Worm (Caenorhabditis elegans) whole organism, young adult: ENCODE data around the gene srbc-62.

Experiments
- F39B2.1 ChIP-seq: fragments of 200-800 bp; sonication (Bioruptor generic); IDR thresholded peaks from 2 replicates; pipeline ENCODE4 v1.3.6; 2022; ENCODE audit warnings: missing genetic modification reagents, missing genetic modification characterization, missing compliant biosample characterization
- F57A8.1 ChIP-seq: fragments of 200-800 bp; sonication (Bioruptor generic); optimal IDR thresholded peaks from 2 replicates; lab custom pipeline; 2018; ENCODE audit warnings: mild to moderate bottlenecking, missing genetic modification characterization, moderate library complexity, missing compliant biosample characterization
- Y53F4B.3 ChIP-seq: fragments of 200-800 bp; sonication (Bioruptor generic); IDR thresholded peaks from 2 replicates; pipeline ENCODE4 v1.3.6; 2022; ENCODE audit warnings: missing genetic modification reagents, missing genetic modification characterization, missing compliant biosample characterization
- ama-1 ChIP-seq, 3 experiments: fragments of 150-350 bp in 1 of 3; sonication (generic microtip) in 2 of 3; optimal IDR thresholded peaks; 2 replicates each; lab custom pipeline; 2014 to 2018; ENCODE audit warnings: missing biosample characterization in 2 of 3, missing genetic modification characterization in 2 of 3, missing genetic modification reagents in 2 of 3
- aptf-2 ChIP-seq: fragments of 200-800 bp; sonication (Bioruptor generic); conservative IDR thresholded peaks from 2 replicates; pipeline ENCODE4 v1.3.6; 2022; ENCODE audit warnings: missing genetic modification reagents, missing genetic modification characterization, missing compliant biosample characterization
- aptf-3 ChIP-seq: fragments of 200-800 bp; sonication (Bioruptor generic); IDR thresholded peaks from 2 replicates; pipeline ENCODE4 v1.3.6; 2022; ENCODE audit warnings: missing genetic modification characterization, missing compliant biosample characterization
- attf-5 ChIP-seq: fragments of 200-800 bp; sonication (Bioruptor generic); optimal IDR thresholded peaks from 2 replicates; lab custom pipeline; 2018; ENCODE audit warnings: mild to moderate bottlenecking, missing genetic modification characterization, missing compliant biosample characterization
- cebp-1 ChIP-seq, 2 experiments: fragments of 200-800 bp in 1 of 2; sonication (Bioruptor generic) in 1 of 2; sonication (generic microtip) in 1 of 2; IDR thresholded peaks in 1 of 2; optimal IDR thresholded peaks in 1 of 2; 2 replicates each; pipeline versions ENCODE4 v1.3.6 to Lab custom; 2017 to 2022; ENCODE audit warnings: missing compliant biosample characterization in 2 of 2, missing genetic modification characterization in 2 of 2, mild to moderate bottlenecking in 1 of 2, missing genetic modification reagents in 1 of 2, moderate library complexity in 1 of 2
- ceh-40 ChIP-seq: fragments of 200-800 bp; sonication (Bioruptor generic); IDR thresholded peaks from 2 replicates; pipeline ENCODE4 v1.3.6; 2022; ENCODE audit warnings: missing genetic modification characterization, missing compliant biosample characterization
- ceh-58 ChIP-seq: fragments of 200-800 bp; sonication (Bioruptor generic); IDR thresholded peaks from 2 replicates; pipeline ENCODE4 v1.3.6; 2022; ENCODE audit warnings: missing genetic modification characterization, missing compliant biosample characterization
- die-1 ChIP-seq: sonication (generic microtip); optimal IDR thresholded peaks from 2 replicates; lab custom pipeline; 2016; ENCODE audit warnings: missing genotype, mild to moderate bottlenecking, missing genetic modification characterization, missing compliant biosample characterization
- ets-4 ChIP-seq: fragments of 200-800 bp; sonication (Bioruptor generic); optimal IDR thresholded peaks from 2 replicates; lab custom pipeline; 2018; ENCODE audit warnings: mild to moderate bottlenecking, missing genetic modification characterization, missing compliant biosample characterization
- gei-17 ChIP-seq: fragments of 200-800 bp; sonication (Bioruptor generic); optimal IDR thresholded peaks from 2 replicates; lab custom pipeline; 2018; ENCODE audit warnings: mild to moderate bottlenecking, missing genetic modification characterization, missing compliant biosample characterization
- him-1 ChIP-seq: sonication (generic microtip); optimal IDR thresholded peaks from 2 replicates; lab custom pipeline; 2016; ENCODE audit warnings: missing genotype, missing genetic modification reagents, missing genetic modification characterization, missing compliant biosample characterization
- hrde-1 ChIP-seq: sonication (generic microtip); optimal IDR thresholded peaks from 2 replicates; lab custom pipeline; 2016; ENCODE audit warnings: missing genetic modification characterization, mild to moderate bottlenecking, missing compliant biosample characterization, moderate library complexity, missing genotype, missing genetic modification reagents, borderline replicate concordance
- hsf-1 ChIP-seq: fragments of 200-800 bp; sonication (Bioruptor generic); IDR thresholded peaks from 2 replicates; pipeline ENCODE4 v1.3.6; 2022; ENCODE audit warnings: missing genetic modification reagents, missing genetic modification characterization, missing compliant biosample characterization
- lsl-1 ChIP-seq: fragments of 200-800 bp; sonication (Bioruptor generic); optimal IDR thresholded peaks from 2 replicates; lab custom pipeline; 2018; ENCODE audit warnings: mild to moderate bottlenecking, missing genetic modification characterization, moderate library complexity, missing compliant biosample characterization
- madf-3 ChIP-seq: fragments of 200-800 bp; sonication (Bioruptor generic); IDR thresholded peaks from 2 replicates; pipeline ENCODE4 v1.3.6; 2022; ENCODE audit warnings: missing genetic modification reagents, missing genetic modification characterization, missing compliant biosample characterization
- mxl-1 ChIP-seq: sonication (generic microtip); optimal IDR thresholded peaks from 2 replicates; lab custom pipeline; 2016; ENCODE audit warnings: missing genetic modification characterization, missing compliant biosample characterization
- nfya-1 ChIP-seq: sonication (generic microtip); optimal IDR thresholded peaks from 2 replicates; lab custom pipeline; 2017; ENCODE audit warnings: antibody characterized with exemption, missing compliant biosample characterization, missing genetic modification characterization, borderline replicate concordance; ENCODE audit not compliant: insufficient read depth
- nfyb-1 ChIP-seq: fragments of 200-800 bp; sonication (Bioruptor generic); IDR thresholded peaks from 2 replicates; pipeline ENCODE4 v1.3.6; 2022; ENCODE audit warnings: missing genetic modification reagents, missing genetic modification characterization, missing compliant biosample characterization
- nhr-27 ChIP-seq: fragments of 200-800 bp; sonication (Bioruptor generic); optimal IDR thresholded peaks from 2 replicates; lab custom pipeline; 2018; ENCODE audit warnings: mild to moderate bottlenecking, missing genetic modification characterization, moderate library complexity, missing compliant biosample characterization
- nhr-80 ChIP-seq: sonication (generic microtip); optimal IDR thresholded peaks from 2 replicates; lab custom pipeline; 2016; ENCODE audit warnings: missing genetic modification characterization, missing compliant biosample characterization
- pbrm-1 ChIP-seq: fragments of 200-800 bp; sonication (Bioruptor generic); IDR thresholded peaks from 2 replicates; pipeline ENCODE4 v1.3.6; 2022; ENCODE audit warnings: missing genetic modification reagents, missing genetic modification characterization, missing compliant biosample characterization
- rec-8 ChIP-seq, 2 experiments: sonication (generic microtip); optimal IDR thresholded peaks; 2 replicates each; lab custom pipeline; 2016; ENCODE audit warnings: mild to moderate bottlenecking in 2 of 2, missing genetic modification characterization in 2 of 2, missing genetic modification reagents in 2 of 2, missing genotype in 2 of 2, missing biosample characterization in 1 of 2, missing compliant biosample characterization in 1 of 2, moderate library complexity in 1 of 2
- repo-1 ChIP-seq: sonication (generic microtip); optimal IDR thresholded peaks from 2 replicates; lab custom pipeline; 2017; ENCODE audit warnings: mild to moderate bottlenecking, missing genetic modification characterization, missing compliant biosample characterization
- rpc-1 ChIP-seq, 2 experiments: fragments of 150-350 bp in 1 of 2; sonication (generic microtip) in 1 of 2; optimal IDR thresholded peaks; 2 replicates each; lab custom pipeline; 2014 to 2018; ENCODE audit warnings: missing biosample characterization in 1 of 2, missing genetic modification characterization in 1 of 2, missing genetic modification reagents in 1 of 2, missing genotype in 1 of 2
- sea-2 ChIP-seq: fragments of 200-800 bp; sonication (Bioruptor generic); IDR thresholded peaks from 2 replicates; pipeline ENCODE4 v1.3.6; 2022; ENCODE audit warnings: missing genetic modification characterization, missing compliant biosample characterization
- somi-1 ChIP-seq: fragments of 200-800 bp; sonication (Bioruptor generic); optimal IDR thresholded peaks from 2 replicates; lab custom pipeline; 2018; ENCODE audit warnings: mild to moderate bottlenecking, missing genetic modification characterization, missing compliant biosample characterization
- tbp1 ChIP-seq: fragments of 200-800 bp; sonication (Bioruptor generic); optimal IDR thresholded peaks from 2 replicates; lab custom pipeline; 2018; ENCODE audit warnings: mild to moderate bottlenecking, missing genetic modification characterization, missing compliant biosample characterization
- zim-3 ChIP-seq: sonication (generic microtip); optimal IDR thresholded peaks from 2 replicates; lab custom pipeline; 2017; ENCODE audit warnings: mild to moderate bottlenecking, missing genetic modification characterization, moderate library complexity, missing compliant biosample characterization
- ztf-25 ChIP-seq: fragments of 200-800 bp; sonication (Bioruptor generic); IDR thresholded peaks from 2 replicates; pipeline ENCODE4 v1.3.6; 2022; ENCODE audit warnings: missing genetic modification reagents, missing genetic modification characterization, missing compliant biosample characterization
- ztf-3 ChIP-seq: fragments of 200-800 bp; sonication (Bioruptor generic); optimal IDR thresholded peaks from 2 replicates; lab custom pipeline; 2018; ENCODE audit warnings: mild to moderate bottlenecking, missing genetic modification characterization, missing compliant biosample characterization

The srbc-62 gene

DNA sequence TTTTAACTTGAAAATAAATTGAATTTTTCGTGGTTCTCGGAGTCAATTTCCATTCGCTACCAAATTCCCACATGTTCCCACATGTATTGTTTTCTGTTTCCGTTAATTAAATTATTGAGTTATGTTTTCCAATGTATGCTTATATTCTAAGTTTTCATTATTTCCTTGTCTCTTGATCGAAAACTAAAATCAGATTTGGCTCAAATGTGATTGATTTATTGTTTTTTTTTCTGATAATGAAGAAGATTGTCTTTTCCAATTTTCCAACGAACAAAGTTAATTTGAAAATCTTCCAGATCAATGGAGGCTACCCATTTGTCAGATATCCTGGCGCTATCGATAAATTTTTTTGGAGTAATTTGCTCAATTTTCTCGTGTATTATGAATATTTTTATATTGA is 44.1 kb upstream of the srbc-62 start, which contains the start of gene srbc-25:
Gene srbc-25 (plus strand): TSS at position 301 of the 400 bp plus-strand sequence.
- TF ChIP-seq ama-1 (optimal IDR thresholded peaks at IDR 0.05; lab: Kevin White, UChicago) (no peak), ama-1 (GFP tag; optimal IDR thresholded peaks at IDR 0.05; lab: Kevin White, UChicago) (no peak), cebp-1 (GFP tag; IDR thresholded peaks at IDR 0.05; lab: Robert Waterston, UW) (no peak), cebp-1 (tag; optimal IDR thresholded peaks at IDR 0.05; lab: Kevin White, UChicago) (no peak), him-1 (tag; lab: Kevin White, UChicago) (no peak), tbp1 (GFP tag; lab: Kevin White, UChicago) (no peak), aptf-3 (GFP tag; lab: Robert Waterston, UW) (no peak), ceh-58 (GFP tag; lab: Robert Waterston, UW) (no peak), F57A8.1 (GFP tag; lab: Kevin White, UChicago) (no peak), rec-8 (tag; optimal IDR thresholded peaks at IDR 0.05; lab: Kevin White, UChicago) (no peak), nfyb-1 (no peak), die-1 (tag; lab: Kevin White, UChicago) (no peak), ztf-25 (no peak), gei-17 (GFP tag; lab: Kevin White, UChicago) (no peak), nhr-80 (tag; lab: Kevin White, UChicago) (no peak), hsf-1 (GFP tag; lab: Robert Waterston, UW) (no peak), lsl-1 (GFP tag; lab: Kevin White, UChicago) (no peak), aptf-2 (GFP tag; lab: Robert Waterston, UW) (no peak), somi-1 (GFP tag; lab: Kevin White, UChicago) (no peak)

DNA sequence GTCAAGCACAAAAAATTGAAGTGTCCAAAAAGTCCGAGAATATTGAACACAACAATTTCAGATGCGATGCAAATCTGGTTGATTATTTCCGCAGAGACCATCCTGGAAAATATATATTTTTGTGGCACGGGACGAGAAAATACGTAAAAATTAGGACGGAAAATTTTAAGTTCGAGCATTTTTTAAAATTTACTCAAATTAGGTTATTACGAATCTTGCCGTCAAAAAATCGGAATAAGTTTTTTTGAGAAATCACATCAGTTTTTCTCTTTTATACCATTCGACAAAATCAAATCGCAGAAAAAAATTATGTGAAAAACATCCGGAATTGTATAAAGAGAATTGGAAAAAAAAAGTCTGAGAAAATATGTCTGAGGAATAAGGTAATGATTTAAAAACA is 39.8 kb upstream of the srbc-62 start, which contains the start of gene srsx-1:
Gene srsx-1 (minus strand): TSS at position 101 of the 400 bp plus-strand sequence.
- no peak for TF ChIP-seq repo-1 (tag; lab: Kevin White, UChicago)
- no peak for TF ChIP-seq ceh-40 (GFP tag; lab: Robert Waterston, UW)
- no peak for TF ChIP-seq ztf-3 (GFP tag; lab: Kevin White, UChicago)
- TF ChIP-seq Y53F4B.3 (GFP tag; lab: Robert Waterston, UW) = no peak
- no peak for TF ChIP-seq F39B2.1
- no peak for TF ChIP-seq ets-4 (GFP tag; lab: Kevin White, UChicago)
- TF ChIP-seq madf-3 (GFP tag; lab: Robert Waterston, UW) = no peak
- TF ChIP-seq ceh-58 (GFP tag; lab: Robert Waterston, UW) = no peak
- no peak for TF ChIP-seq nhr-27 (tag; lab: Kevin White, UChicago)
- TF ChIP-seq hrde-1 (tag; lab: Kevin White, UChicago) = no peak
- TF ChIP-seq ama-1 (optimal IDR thresholded peaks at IDR 0.05; lab: Kevin White, UChicago) = no peak
- no peak for TF ChIP-seq ama-1 (GFP tag; optimal IDR thresholded peaks at IDR 0.05; lab: Kevin White, UChicago)
- no peak for TF ChIP-seq rpc-1 (optimal IDR thresholded peaks at IDR 0.05; lab: Kevin White, UChicago)
- no peak for TF ChIP-seq rpc-1 (tag; optimal IDR thresholded peaks at IDR 0.05; lab: Kevin White, UChicago)
- no peak for TF ChIP-seq aptf-2 (GFP tag; lab: Robert Waterston, UW)

- no peak for TF ChIP-seq aptf-2 (GFP tag; lab: Robert Waterston, UW)
- no peak for TF ChIP-seq pbrm-1 (GFP tag; lab: Robert Waterston, UW)
- no peak for TF ChIP-seq attf-5 (GFP tag; lab: Kevin White, UChicago)
- no peak for TF ChIP-seq zim-3 (tag; lab: Kevin White, UChicago)
- no peak for TF ChIP-seq sea-2 (GFP tag; lab: Robert Waterston, UW)
- no peak for TF ChIP-seq nhr-27 (tag; lab: Kevin White, UChicago)
- no peak for TF ChIP-seq mxl-1 (tag; lab: Kevin White, UChicago)
- no peak for TF ChIP-seq nfya-1
Measured at ce11 chrV:17178457-17178856, 39.3 kb upstream of the srbc-62 start, which contains the start of gene srh-174. srh-174 (plus strand) TSS chrV:17178757.
